Fruit fly (Drosophila melanogaster) whole organism, pupa: ENCODE results near the gene MESR6.

ENCODE experiments used
- CG12605 ChIP-seq: fragments of 200-800 bp; sonication (Bioruptor generic); IDR thresholded peaks from 2 replicates; pipeline ENCODE4 v1.3.6; 2022; ENCODE audit warnings: missing biosample characterization, missing genetic modification characterization
- CG13204 ChIP-seq: fragments of 200-800 bp; sonication (Bioruptor generic); optimal IDR thresholded peaks from 2 replicates; lab custom pipeline; 2018; ENCODE audit warnings: missing biosample characterization, mild to moderate bottlenecking, missing genetic modification characterization, moderate library complexity
- CG14655 ChIP-seq: fragments of 200-800 bp; sonication (Bioruptor generic); optimal IDR thresholded peaks from 3 replicates; lab custom pipeline; 2017; ENCODE audit warnings: mild to moderate bottlenecking, missing biosample characterization, missing genetic modification reagents, missing genetic modification characterization
- CG15710 ChIP-seq: fragments of 200-800 bp; sonication (Bioruptor generic); optimal IDR thresholded peaks from 2 replicates; lab custom pipeline; 2018; ENCODE audit warnings: missing biosample characterization, mild to moderate bottlenecking, missing genetic modification characterization, moderate library complexity
- CG17806 ChIP-seq: fragments of 200-800 bp; sonication (Bioruptor generic); optimal IDR thresholded peaks from 2 replicates; lab custom pipeline; 2018; ENCODE audit warnings: missing biosample characterization, mild to moderate bottlenecking, missing genetic modification characterization, moderate library complexity
- CG8159 ChIP-seq: fragments of 200-800 bp; sonication (Bioruptor generic); optimal IDR thresholded peaks from 3 replicates; lab custom pipeline; 2018; ENCODE audit warnings: missing biosample characterization, mild to moderate bottlenecking, missing genetic modification characterization, moderate library complexity
- CG9948 ChIP-seq: fragments of 200-800 bp; sonication (Bioruptor generic); optimal IDR thresholded peaks from 2 replicates; lab custom pipeline; 2018; ENCODE audit warnings: missing biosample characterization, mild to moderate bottlenecking, missing genetic modification characterization, moderate library complexity
- D1 ChIP-seq: fragments of 200-800 bp; sonication (Bioruptor generic); optimal IDR thresholded peaks from 2 replicates; lab custom pipeline; 2018; ENCODE audit warnings: missing biosample characterization, mild to moderate bottlenecking, missing genetic modification characterization, moderate library complexity
- EcR ChIP-seq: fragments of 200-800 bp; sonication (Bioruptor generic); optimal IDR thresholded peaks from 3 replicates; lab custom pipeline; 2019; ENCODE audit warnings: missing biosample characterization, missing genetic modification characterization, mild to moderate bottlenecking, moderate library complexity, missing genetic modification reagents
- Ets98B ChIP-seq: fragments of 200-800 bp; sonication (Bioruptor generic); IDR thresholded peaks from 2 replicates; pipeline ENCODE4 v1.3.6; 2022; ENCODE audit warnings: missing biosample characterization, missing genetic modification characterization
- Pif1B ChIP-seq: fragments of 200-800 bp; sonication (Bioruptor generic); optimal IDR thresholded peaks from 3 replicates; lab custom pipeline; 2016; ENCODE audit warnings: missing biosample characterization, missing genetic modification characterization
- Snoo ChIP-seq: fragments of 200-800 bp; sonication (Bioruptor generic); optimal IDR thresholded peaks from 3 replicates; lab custom pipeline; 2017; ENCODE audit warnings: missing biosample characterization, mild to moderate bottlenecking, missing genetic modification characterization, inconsistent platforms

dm6 chr3L:19046389-19047042 lies 46.0 kb upstream of the MESR6 start:
- peak; percentile 69 for TF ChIP-seq CG15710 (tag; lab: Kevin White, UChicago)
- TF ChIP-seq EcR (GFP tag; lab: Kevin White, UChicago), result peak; percentile 5
- TF ChIP-seq Snoo (tag; lab: Kevin White, UChicago), result peak; percentile 82
- peak; percentile 62 for TF ChIP-seq CG17806 (tag; lab: Kevin White, UChicago)
- TF ChIP-seq Pif1B (GFP tag; lab: Kevin White, UChicago), result peak; percentile 65
- peak; percentile 75 for TF ChIP-seq CG8159
- no peak for TF ChIP-seq CG12605
- peak; percentile 69 for TF ChIP-seq CG9948 (tag; lab: Kevin White, UChicago)
- TF ChIP-seq CG13204, result no peak
- peak; percentile 74 for TF ChIP-seq CG14655 (GFP tag; lab: Kevin White, UChicago)
- TF ChIP-seq Ets98B (GFP tag; lab: Robert Waterston, UW), result no peak
- peak; percentile 39 for TF ChIP-seq D1 (tag; lab: Kevin White, UChicago)
